Fruit fly (Drosophila melanogaster) whole organism, embryonic: ENCODE results near the gene CG9393.

Source experiments
- Atf-2 ChIP-seq: fragments of 200-800 bp; sonication (Bioruptor generic); optimal IDR thresholded peaks from 2 replicates; lab custom pipeline; 2016; ENCODE audit warnings: missing biosample characterization, missing genetic modification characterization
- B-H1 ChIP-seq: fragments of 200-800 bp; sonication (Bioruptor generic); IDR thresholded peaks from 3 replicates; pipeline ENCODE4 v1.3.6; 2022; ENCODE audit warnings: missing biosample characterization, missing genetic modification characterization
- BEAF-32 ChIP-seq: fragments of 200-800 bp; sonication (Bioruptor generic); optimal IDR thresholded peaks from 3 replicates; lab custom pipeline; 2017; ENCODE audit warnings: missing biosample characterization, missing genetic modification characterization, mild to moderate bottlenecking, moderate library complexity, missing genetic modification reagents
- CG12299 ChIP-seq: fragments of 200-800 bp; sonication (Bioruptor generic); optimal IDR thresholded peaks from 2 replicates; lab custom pipeline; 2018; ENCODE audit warnings: missing biosample characterization, mild to moderate bottlenecking, missing genetic modification characterization
- CG13123 ChIP-seq: fragments of 200-800 bp; sonication (Bioruptor generic); optimal IDR thresholded peaks from 2 replicates; lab custom pipeline; 2016; ENCODE audit warnings: missing biosample characterization, missing genetic modification characterization
- CG13287 ChIP-seq: fragments of 200-800 bp; sonication (Bioruptor generic); IDR thresholded peaks from 2 replicates; pipeline ENCODE4 v1.3.6; 2022; ENCODE audit warnings: missing biosample characterization, missing genetic modification characterization; ENCODE audit not compliant: partially characterized antibody
- CG14014 ChIP-seq: fragments of 200-800 bp; sonication (Bioruptor generic); IDR thresholded peaks from 2 replicates; pipeline ENCODE4 v1.3.6; 2022; ENCODE audit warnings: missing biosample characterization, missing genetic modification characterization
- CG1529 ChIP-seq: fragments of 200-800 bp; sonication (Bioruptor generic); optimal IDR thresholded peaks from 3 replicates; lab custom pipeline; 2018; ENCODE audit warnings: missing biosample characterization, missing genetic modification characterization
- CG16779 ChIP-seq: fragments of 200-800 bp; sonication (Bioruptor generic); IDR thresholded peaks from 2 replicates; pipeline ENCODE4 v1.3.6; 2022; ENCODE audit warnings: missing biosample characterization, missing genetic modification characterization
- CG17802 ChIP-seq: fragments of 200-800 bp; sonication (Bioruptor generic); optimal IDR thresholded peaks from 2 replicates; lab custom pipeline; 2018; ENCODE audit warnings: missing biosample characterization, mild to moderate bottlenecking, missing genetic modification characterization, moderate library complexity
- CG2120 ChIP-seq: fragments of 200-800 bp; sonication (Bioruptor generic); optimal IDR thresholded peaks from 3 replicates; lab custom pipeline; 2016; ENCODE audit warnings: missing biosample characterization, missing genetic modification characterization
- CG2129 ChIP-seq: fragments of 200-800 bp; sonication (Bioruptor generic); IDR thresholded peaks from 2 replicates; pipeline ENCODE4 v1.3.6; 2022; ENCODE audit warnings: missing biosample characterization, missing genetic modification characterization; ENCODE audit not compliant: partially characterized antibody
- CG2712 ChIP-seq: fragments of 200-800 bp; optimal IDR thresholded peaks from 3 replicates; lab custom pipeline; 2019; ENCODE audit warnings: missing biosample characterization, mild to moderate bottlenecking, missing genetic modification characterization, moderate library complexity
- CG2875 ChIP-seq: fragments of 200-800 bp; sonication (Bioruptor generic); optimal IDR thresholded peaks from 2 replicates; lab custom pipeline; 2017; ENCODE audit warnings: missing biosample characterization, mild to moderate bottlenecking, missing genetic modification characterization, missing genetic modification reagents
- CG2889 ChIP-seq: fragments of 200-800 bp; sonication (Bioruptor generic); IDR thresholded peaks from 3 replicates; pipeline ENCODE4 v1.3.6; 2022; ENCODE audit warnings: missing biosample characterization, missing genetic modification characterization
- CG30403 ChIP-seq: fragments of 200-800 bp; sonication (Bioruptor generic); optimal IDR thresholded peaks from 3 replicates; lab custom pipeline; 2016; ENCODE audit warnings: missing biosample characterization, missing genetic modification characterization
- CG31224 ChIP-seq: fragments of 200-800 bp; sonication (Bioruptor generic); IDR thresholded peaks from 2 replicates; pipeline ENCODE4 v1.3.6; 2022; ENCODE audit warnings: missing biosample characterization, missing genetic modification characterization
- CG3407 ChIP-seq: fragments of 200-800 bp; sonication (Bioruptor generic); optimal IDR thresholded peaks from 2 replicates; lab custom pipeline; 2018; ENCODE audit warnings: missing biosample characterization, mild to moderate bottlenecking, missing genetic modification characterization
- CG4730 ChIP-seq: fragments of 200-800 bp; sonication (Bioruptor generic); IDR thresholded peaks from 2 replicates; pipeline ENCODE4 v1.3.6; 2022; ENCODE audit warnings: missing biosample characterization, missing genetic modification characterization
- CG9727 ChIP-seq: fragments of 200-800 bp; sonication (Bioruptor generic); optimal IDR thresholded peaks from 3 replicates; lab custom pipeline; 2017; ENCODE audit warnings: missing biosample characterization, mild to moderate bottlenecking, missing genetic modification characterization
- Doc3 ChIP-seq: fragments of 200-800 bp; sonication (Bioruptor generic); IDR thresholded peaks from 3 replicates; pipeline ENCODE4 v1.3.6; 2022; ENCODE audit warnings: missing biosample characterization, missing genetic modification characterization; ENCODE audit not compliant: partially characterized antibody
- Dp ChIP-seq: fragments of 200-800 bp; sonication (Bioruptor generic); optimal IDR thresholded peaks from 2 replicates; lab custom pipeline; 2018; ENCODE audit warnings: missing biosample characterization, mild to moderate bottlenecking, missing genetic modification characterization, moderate library complexity
- E2f1 ChIP-seq: fragments of 200-800 bp; sonication (Bioruptor generic); IDR thresholded peaks from 2 replicates; pipeline ENCODE4 v1.3.6; 2022; ENCODE audit warnings: missing biosample characterization, missing genetic modification characterization
- Eip74EF ChIP-seq, 2 experiments: fragments of 200-800 bp in 1 of 2; fragments of >200 bp in 1 of 2; sonication (Bioruptor generic) in 1 of 2; optimal IDR thresholded peaks; 2 replicates each; lab custom pipeline; 2017 to 2019; ENCODE audit warnings: missing biosample characterization in 2 of 2, missing genetic modification characterization in 2 of 2, mild to moderate bottlenecking in 1 of 2, moderate library complexity in 1 of 2
- Ets65A ChIP-seq: fragments of 200-800 bp; sonication (Bioruptor generic); peaks from one replicate; lab custom pipeline; 2016; ENCODE audit warnings: missing biosample characterization, missing genetic modification characterization
- HLH54F ChIP-seq: fragments of 200-800 bp; sonication (Bioruptor generic); optimal IDR thresholded peaks from 3 replicates; lab custom pipeline; 2016; ENCODE audit warnings: missing biosample characterization, missing genetic modification characterization
- Hr78 ChIP-seq, 2 experiments: fragments of 200-800 bp in 1 of 2; fragments of >200 bp in 1 of 2; sonication (Bioruptor generic) in 1 of 2; optimal IDR thresholded peaks; 2 replicates each; lab custom pipeline; 2017 to 2019; ENCODE audit warnings: missing biosample characterization in 2 of 2, missing genetic modification characterization in 2 of 2, mild to moderate bottlenecking in 1 of 2, moderate library complexity in 1 of 2
- Ptx1 ChIP-seq: fragments of 200-800 bp; sonication (Bioruptor generic); IDR thresholded peaks from 2 replicates; pipeline ENCODE4 v1.3.6; 2022; ENCODE audit warnings: missing biosample characterization, missing genetic modification characterization
- Xbp1 ChIP-seq: fragments of 200-800 bp; sonication (Bioruptor generic); optimal IDR thresholded peaks from 3 replicates; lab custom pipeline; 2016; ENCODE audit warnings: missing biosample characterization, mild to moderate bottlenecking, missing genetic modification characterization
- al ChIP-seq: fragments of 200-800 bp; sonication (Bioruptor generic); IDR thresholded peaks from 2 replicates; pipeline ENCODE4 v1.3.6; 2022; ENCODE audit warnings: missing biosample characterization, missing genetic modification characterization
- cad ChIP-seq: fragments of >200 bp; optimal IDR thresholded peaks from 2 replicates; lab custom pipeline; 2017; ENCODE audit warnings: missing biosample characterization, missing genetic modification characterization
- ci ChIP-seq: fragments of 200-800 bp; sonication (Bioruptor generic); IDR thresholded peaks from 3 replicates; pipeline ENCODE4 v1.3.6; 2022; ENCODE audit warnings: missing biosample characterization, missing genetic modification characterization
- dmrt11E ChIP-seq: fragments of 200-800 bp; sonication (Bioruptor generic); optimal IDR thresholded peaks from 3 replicates; lab custom pipeline; 2018; ENCODE audit warnings: missing biosample characterization, mild to moderate bottlenecking, missing genetic modification characterization, moderate library complexity
- eve ChIP-seq, 2 experiments: fragments of >200 bp; optimal IDR thresholded peaks; 2 replicates each; lab custom pipeline; 2017; ENCODE audit warnings: missing biosample characterization in 2 of 2, missing genetic modification characterization in 2 of 2
- fd64A ChIP-seq: fragments of 200-800 bp; sonication (Bioruptor generic); optimal IDR thresholded peaks from 3 replicates; lab custom pipeline; 2018; ENCODE audit warnings: missing biosample characterization, mild to moderate bottlenecking, missing genetic modification characterization
- fru ChIP-seq: fragments of >200 bp; optimal IDR thresholded peaks from 2 replicates; lab custom pipeline; 2017
- fu2 ChIP-seq: fragments of 200-800 bp; sonication (Bioruptor generic); optimal IDR thresholded peaks from 2 replicates; lab custom pipeline; 2016; ENCODE audit warnings: missing biosample characterization, missing genetic modification characterization
- gcm ChIP-seq: fragments of 200-800 bp; sonication (Bioruptor generic); optimal IDR thresholded peaks from 2 replicates; lab custom pipeline; 2019; ENCODE audit warnings: missing biosample characterization, mild to moderate bottlenecking, missing genetic modification characterization, moderate library complexity
- jigr1 ChIP-seq: fragments of 200-800 bp; sonication (Bioruptor generic); IDR thresholded peaks from 3 replicates; pipeline ENCODE4 v1.3.6; 2022; ENCODE audit warnings: missing biosample characterization, missing genetic modification characterization
- nerfin-1 ChIP-seq: fragments of 200-800 bp; sonication (Bioruptor generic); optimal IDR thresholded peaks from 3 replicates; lab custom pipeline; 2019; ENCODE audit warnings: missing biosample characterization, mild to moderate bottlenecking, missing genetic modification characterization, moderate library complexity
- pros ChIP-seq: fragments of 200-800 bp; sonication (Bioruptor generic); optimal IDR thresholded peaks from 3 replicates; lab custom pipeline; 2019; ENCODE audit warnings: missing biosample characterization, mild to moderate bottlenecking, missing genetic modification characterization, moderate library complexity
- run ChIP-seq: fragments of 200-800 bp; sonication (Bioruptor generic); optimal IDR thresholded peaks from 3 replicates; lab custom pipeline; 2018; ENCODE audit warnings: missing biosample characterization, mild to moderate bottlenecking, missing genetic modification characterization
- sens ChIP-seq: fragments of 200-800 bp; sonication (Bioruptor generic); peaks from one replicate; lab custom pipeline; 2016; ENCODE audit warnings: missing biosample characterization, missing genetic modification characterization
- shn ChIP-seq: fragments of 200-800 bp; sonication (Bioruptor generic); optimal IDR thresholded peaks from 3 replicates; lab custom pipeline; 2016; ENCODE audit warnings: missing biosample characterization, missing genetic modification characterization
- sob ChIP-seq: fragments of 200-800 bp; sonication (Bioruptor generic); IDR thresholded peaks from 2 replicates; pipeline ENCODE4 v1.3.6; 2022; ENCODE audit warnings: missing biosample characterization, missing genetic modification characterization
- sr ChIP-seq: fragments of 200-800 bp; sonication (Bioruptor generic); IDR thresholded peaks from 3 replicates; pipeline ENCODE4 v1.3.6; 2022; ENCODE audit warnings: missing biosample characterization, missing genetic modification characterization
- tio ChIP-seq: fragments of 200-800 bp; sonication (Bioruptor generic); optimal IDR thresholded peaks from 2 replicates; lab custom pipeline; 2017; ENCODE audit warnings: missing biosample characterization, missing genetic modification characterization, inconsistent platforms
- toy ChIP-seq: fragments of 200-800 bp; sonication (Bioruptor generic); IDR thresholded peaks from 2 replicates; pipeline ENCODE4 v1.3.6; 2022; ENCODE audit warnings: missing biosample characterization, missing genetic modification characterization
- wor ChIP-seq: fragments of 200-800 bp; sonication (Bioruptor generic); IDR thresholded peaks from 2 replicates; pipeline ENCODE4 v1.3.6; 2022; ENCODE audit warnings: missing biosample characterization, missing genetic modification characterization

The CG9393 gene

DNA sequence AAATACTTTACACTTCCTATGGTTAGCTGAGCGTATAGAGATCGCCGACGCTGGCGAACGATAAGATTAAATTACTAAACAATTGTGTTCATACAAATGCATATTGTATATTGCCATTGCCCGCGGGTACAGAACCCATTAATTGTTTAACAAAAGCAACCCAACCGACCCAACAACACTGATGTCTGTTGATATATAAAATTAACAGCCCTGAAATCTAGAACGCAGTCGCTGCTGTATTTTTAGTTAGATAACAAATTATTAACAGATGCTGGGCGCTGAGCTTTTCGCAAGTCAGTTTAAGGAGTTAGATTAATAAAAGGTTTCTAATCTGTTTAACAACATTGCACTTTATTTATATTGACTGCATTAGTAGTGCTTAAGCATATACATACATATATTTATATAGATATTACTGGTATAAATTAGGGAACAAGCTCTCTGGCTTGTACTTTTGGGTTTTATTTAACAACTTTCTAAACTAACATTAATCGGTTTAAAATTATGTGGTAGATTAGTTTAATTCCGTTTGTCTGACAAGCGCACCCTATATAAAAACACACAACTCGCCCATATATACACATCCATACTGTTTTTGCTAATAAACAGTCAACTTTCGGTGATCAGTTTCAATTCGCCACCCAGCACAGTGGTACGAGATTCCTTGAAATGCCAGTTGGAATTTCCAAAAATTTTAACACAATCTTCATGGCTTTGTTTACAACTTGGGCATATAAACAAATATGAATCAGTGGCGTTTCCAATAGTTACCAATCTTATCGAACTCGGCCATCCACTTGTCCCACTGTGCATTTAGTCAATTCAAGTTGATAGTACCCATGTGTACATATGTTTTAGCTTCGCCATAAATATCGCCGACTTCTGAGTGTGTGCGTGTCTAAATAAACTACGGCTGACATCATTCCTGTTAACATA lies 35.3 kb downstream of the CG9393 start (continued):
- TF ChIP-seq gcm: peak; percentile 43
- TF ChIP-seq CG2129 (GFP tag; lab: Robert Waterston, UW): no peak
- TF ChIP-seq cad (GFP tag; lab: Kevin White, UChicago): no peak
- TF ChIP-seq CG17802 (tag; lab: Kevin White, UChicago): peak; percentile 64
- no peak for TF ChIP-seq Dp (GFP tag; lab: Kevin White, UChicago)
- peak; percentile 81 for TF ChIP-seq CG4730 (GFP tag; lab: Robert Waterston, UW)
- TF ChIP-seq Eip74EF (GFP tag; optimal IDR thresholded peaks at IDR 0.05; lab: Kevin White, UChicago): peak in 1 of 2 experiments; percentile 65
- peak; percentile 49 for TF ChIP-seq CG2875 (GFP tag; lab: Kevin White, UChicago)
- TF ChIP-seq CG14014 (GFP tag; lab: Robert Waterston, UW): peak; percentile 90
- peak; percentile 81 for TF ChIP-seq HLH54F (GFP tag; lab: Kevin White, UChicago)
- peak; percentile 91 for TF ChIP-seq CG2120 (GFP tag; lab: Kevin White, UChicago)
- peak; percentile 25 for TF ChIP-seq dmrt11E (tag; lab: Kevin White, UChicago)
- TF ChIP-seq CG13287 (GFP tag; lab: Robert Waterston, UW): no peak
- TF ChIP-seq Ets65A (GFP tag; lab: Kevin White, UChicago): peak; percentile 98
- peak; percentile 84 for TF ChIP-seq toy (GFP tag; lab: Robert Waterston, UW)
- peak; percentile 88 for TF ChIP-seq ci (GFP tag; lab: Robert Waterston, UW)
- TF ChIP-seq CG9727 (GFP tag; lab: Kevin White, UChicago): peak; percentile 90
- TF ChIP-seq CG30403 (GFP tag; lab: Kevin White, UChicago): peak; percentile 85
- TF ChIP-seq jigr1: peak; percentile 66; the same call in 1 of the 3 replicates
- TF ChIP-seq sr (GFP tag; lab: Robert Waterston, UW): peak; percentile 74; the same call in 1 of the 3 replicates
- TF ChIP-seq Xbp1 (GFP tag; lab: Kevin White, UChicago): peak; percentile 78
- TF ChIP-seq wor (GFP tag; lab: Robert Waterston, UW): peak; percentile 48; the same call in 1 of the 2 replicates
- peak; percentile 95 for TF ChIP-seq sens (GFP tag; lab: Kevin White, UChicago)
- TF ChIP-seq E2f1 (GFP tag; lab: Robert Waterston, UW): peak; percentile 92
- TF ChIP-seq CG3407 (GFP tag; lab: Kevin White, UChicago): no peak
- peak; percentile 75 for TF ChIP-seq tio
- TF ChIP-seq fru: no peak
- no peak for TF ChIP-seq Doc3
- no peak for TF ChIP-seq BEAF-32 (GFP tag; lab: Kevin White, UChicago)
- TF ChIP-seq pros (GFP tag; lab: Kevin White, UChicago): no peak
- TF ChIP-seq al (GFP tag; lab: Robert Waterston, UW): peak; percentile 92
- TF ChIP-seq B-H1: peak; percentile 89
- peak; percentile 81 for TF ChIP-seq CG2712 (tag; lab: Kevin White, UChicago)
- TF ChIP-seq nerfin-1 (tag; lab: Kevin White, UChicago): no peak
- no peak for TF ChIP-seq eve (GFP tag; optimal IDR thresholded peaks at IDR 0.05; lab: Kevin White, UChicago)
- peak; percentile 95 for TF ChIP-seq sob (GFP tag; lab: Robert Waterston, UW)
- TF ChIP-seq CG31224: peak; percentile 90
- peak; percentile 95 for TF ChIP-seq CG16779 (GFP tag; lab: Robert Waterston, UW)
- peak; percentile 91 for TF ChIP-seq Ptx1 (GFP tag; lab: Robert Waterston, UW)
- TF ChIP-seq CG13123 (GFP tag; lab: Kevin White, UChicago): peak; percentile 48
- peak; percentile 12 for TF ChIP-seq CG1529 (GFP tag; lab: Kevin White, UChicago)
- TF ChIP-seq shn: peak; percentile 83
- TF ChIP-seq Atf-2 (GFP tag; lab: Kevin White, UChicago): peak; percentile 77
- peak; percentile 52 for TF ChIP-seq run (tag; lab: Kevin White, UChicago)
- TF ChIP-seq fu2 (GFP tag; lab: Kevin White, UChicago): peak; percentile 78
- TF ChIP-seq fd64A (GFP tag; lab: Kevin White, UChicago): peak; percentile 26
- TF ChIP-seq Hr78 (GFP tag; optimal IDR thresholded peaks at IDR 0.05; lab: Kevin White, UChicago): peak in 1 of 2 experiments; percentile 18
- TF ChIP-seq CG12299 (tag; lab: Kevin White, UChicago): peak; percentile 66
- TF ChIP-seq CG2889: peak; percentile 75; the same call in 1 of the 3 replicates
